Worm (Caenorhabditis elegans) whole organism, L3 larva: ENCODE data around the gene lgc-9.

Experiments
- ama-1 ChIP-seq: fragments of 150-350 bp; optimal IDR thresholded peaks from 2 replicates; lab custom pipeline; 2018
- ceh-82 ChIP-seq: fragments of 150-350 bp; optimal IDR thresholded peaks from 2 replicates; lab custom pipeline; 2014; ENCODE audit warnings: missing biosample characterization, missing genetic modification characterization
- nhr-11 ChIP-seq: fragments of 150-350 bp; optimal IDR thresholded peaks from 2 replicates; lab custom pipeline; 2014; ENCODE audit warnings: missing biosample characterization, missing genetic modification characterization
- pqm-1 ChIP-seq: fragments of 150-350 bp; optimal IDR thresholded peaks from 2 replicates; lab custom pipeline; 2017; ENCODE audit warnings: missing biosample characterization, missing genetic modification characterization, inconsistent platforms

ce11 chrIV:3382338-3382907 lies 33.1 kb upstream of the lgc-9 start, which contains the start of gene B0546.3:
- TF ChIP-seq ama-1 (lab: Kevin White, UChicago): peak; percentile 69
- TF ChIP-seq ceh-82 (tag; lab: Kevin White, UChicago): no peak
- TF ChIP-seq pqm-1 (tag; lab: Kevin White, UChicago): no peak
- no peak for TF ChIP-seq nhr-11 (tag; lab: Kevin White, UChicago)
